Fruit fly (Drosophila melanogaster) whole organism, wandering third instar larva: ENCODE measurements around the gene bun.

Experiments
- Abd-B ChIP-seq: fragments of >200 bp; optimal IDR thresholded peaks from 2 replicates; lab custom pipeline; 2017; ENCODE audit warnings: missing biosample characterization, missing genetic modification characterization
- CG32264 ChIP-seq: fragments of 200-800 bp; sonication (Bioruptor generic); optimal IDR thresholded peaks from 2 replicates; lab custom pipeline; 2016; ENCODE audit warnings: missing biosample characterization, missing genetic modification characterization
- Dfd ChIP-seq: fragments of >200 bp; optimal IDR thresholded peaks from 2 replicates; lab custom pipeline; 2017; ENCODE audit warnings: missing biosample characterization, missing genetic modification characterization
- Dif ChIP-seq: fragments of 200-275, 200-300 bp; sonication (Bioruptor generic); optimal IDR thresholded peaks from 2 replicates; lab custom pipeline; 2018; ENCODE audit warnings: missing biosample characterization, missing genetic modification characterization; ENCODE audit not compliant: partially characterized antibody
- GATAd ChIP-seq: sonication (Bioruptor generic); optimal IDR thresholded peaks from 2 replicates; lab custom pipeline; 2016; ENCODE audit warnings: missing biosample characterization, missing genetic modification characterization
- HLH106 ChIP-seq: fragments of 200-800 bp; optimal IDR thresholded peaks from 3 replicates; lab custom pipeline; 2019; ENCODE audit warnings: missing biosample characterization, mild to moderate bottlenecking, missing genetic modification characterization, moderate library complexity
- Hr83 ChIP-seq: fragments of 200-300 bp; sonication (Bioruptor generic); optimal IDR thresholded peaks from 2 replicates; lab custom pipeline; 2016; ENCODE audit warnings: missing biosample characterization, mild to moderate bottlenecking, missing genetic modification characterization, moderate library complexity; ENCODE audit not compliant: poor library complexity, severe bottlenecking
- Jra ChIP-seq: sonication (Bioruptor generic); optimal IDR thresholded peaks from 2 replicates; lab custom pipeline; 2016; ENCODE audit warnings: missing biosample characterization, missing genetic modification characterization
- Myc ChIP-seq: fragments of >200 bp; optimal IDR thresholded peaks from 2 replicates; lab custom pipeline; 2017
- N ChIP-seq: fragments of >200 bp; optimal IDR thresholded peaks from 2 replicates; lab custom pipeline; 2018; ENCODE audit warnings: missing biosample characterization, missing external identifiers, missing genetic modification characterization
- OdsH ChIP-seq: fragments of 200-800 bp; sonication (Bioruptor generic); optimal IDR thresholded peaks from 2 replicates; lab custom pipeline; 2016; ENCODE audit warnings: missing biosample characterization, mild to moderate bottlenecking, missing genetic modification characterization
- Rel ChIP-seq, 2 experiments: fragments of 200-800 bp; sonication (Bioruptor generic) in 1 of 2; optimal IDR thresholded peaks; 2 replicates in 1 of 2; 3 replicates in 1 of 2; lab custom pipeline; 2016 to 2019; ENCODE audit warnings: mild to moderate bottlenecking in 2 of 2, missing biosample characterization in 2 of 2, missing genetic modification characterization in 2 of 2, moderate library complexity in 1 of 2
- Sp1 ChIP-seq: fragments of 200-800 bp; sonication (Bioruptor generic); optimal IDR thresholded peaks from 3 replicates; lab custom pipeline; 2019; ENCODE audit warnings: missing biosample characterization, mild to moderate bottlenecking, missing genetic modification characterization, moderate library complexity
- Vsx2 ChIP-seq: fragments of 200-300, 225-300 bp; sonication (Bioruptor generic); optimal IDR thresholded peaks from 2 replicates; lab custom pipeline; 2018; ENCODE audit warnings: missing biosample characterization, missing genetic modification characterization; ENCODE audit not compliant: partially characterized antibody
- brk ChIP-seq: fragments of 200-800 bp; sonication (Bioruptor generic); optimal IDR thresholded peaks from 2 replicates; lab custom pipeline; 2016; ENCODE audit warnings: missing biosample characterization, mild to moderate bottlenecking, missing genetic modification characterization
- dmrt93B ChIP-seq: fragments of 200-800 bp; sonication (Bioruptor generic); optimal IDR thresholded peaks from 2 replicates; lab custom pipeline; 2018; ENCODE audit warnings: missing biosample characterization, mild to moderate bottlenecking, missing genetic modification characterization
- dsf ChIP-seq: sonication (Bioruptor generic); optimal IDR thresholded peaks from 2 replicates; lab custom pipeline; 2016; ENCODE audit warnings: missing biosample characterization, missing genetic modification characterization, borderline replicate concordance
- ey ChIP-seq: fragments of 200-800 bp; sonication (Bioruptor generic); optimal IDR thresholded peaks from 2 replicates; lab custom pipeline; 2016; ENCODE audit warnings: missing biosample characterization, missing genetic modification characterization
- foxo ChIP-seq, 2 experiments: fragments of 200-800 bp; sonication (Bioruptor generic); optimal IDR thresholded peaks; 2 replicates in 1 of 2; 3 replicates in 1 of 2; lab custom pipeline; 2016 to 2017; ENCODE audit warnings: missing biosample characterization in 2 of 2, missing genetic modification characterization in 2 of 2
- h ChIP-seq: fragments of 200-800 bp; sonication (Bioruptor generic); optimal IDR thresholded peaks from 3 replicates; lab custom pipeline; 2016; ENCODE audit warnings: missing biosample characterization, mild to moderate bottlenecking, missing genetic modification characterization
- jim ChIP-seq: fragments of 175-275, 200-325 bp; sonication (Bioruptor generic); optimal IDR thresholded peaks from 2 replicates; lab custom pipeline; 2016; ENCODE audit warnings: missing biosample characterization, mild to moderate bottlenecking, missing genetic modification characterization
- lola ChIP-seq: fragments of >200 bp; optimal IDR thresholded peaks from 2 replicates; lab custom pipeline; 2017; ENCODE audit warnings: missing biosample characterization, missing genetic modification characterization
- pan ChIP-seq: fragments of >200 bp; optimal IDR thresholded peaks from 2 replicates; lab custom pipeline; 2017
- rgr ChIP-seq: fragments of 200-800 bp; sonication (Bioruptor generic); optimal IDR thresholded peaks from 3 replicates; lab custom pipeline; 2016; ENCODE audit warnings: missing biosample characterization, mild to moderate bottlenecking, missing genetic modification characterization
- sage ChIP-seq: fragments of 200-800 bp; sonication (Bioruptor generic); optimal IDR thresholded peaks from 2 replicates; lab custom pipeline; 2016; ENCODE audit warnings: missing biosample characterization, mild to moderate bottlenecking, missing genetic modification characterization
- usp ChIP-seq: fragments of >200 bp; optimal IDR thresholded peaks from 2 replicates; lab custom pipeline; 2017; ENCODE audit warnings: missing biosample characterization, missing genetic modification characterization
- woc ChIP-seq: sonication (Bioruptor generic); optimal IDR thresholded peaks from 2 replicates; lab custom pipeline; 2016; ENCODE audit warnings: missing biosample characterization, mild to moderate bottlenecking, missing genetic modification characterization

Gene bun

dm6 chr2L:12493101-12493770, 53.2 kb downstream of the bun start:
- no peak for TF ChIP-seq Sp1 (GFP tag; lab: Kevin White, UChicago)
- no peak for TF ChIP-seq dsf (GFP tag; lab: Kevin White, UChicago)
- TF ChIP-seq foxo (GFP tag; optimal IDR thresholded peaks at IDR 0.05; lab: Kevin White, UChicago), result peak in 1 of 2 experiments; percentile 40
- no peak for TF ChIP-seq Vsx2 (GFP tag; lab: Kevin White, UChicago)
- no peak for TF ChIP-seq h (GFP tag; lab: Kevin White, UChicago)
- TF ChIP-seq, all 38 proteins: peak for 1

DNA sequence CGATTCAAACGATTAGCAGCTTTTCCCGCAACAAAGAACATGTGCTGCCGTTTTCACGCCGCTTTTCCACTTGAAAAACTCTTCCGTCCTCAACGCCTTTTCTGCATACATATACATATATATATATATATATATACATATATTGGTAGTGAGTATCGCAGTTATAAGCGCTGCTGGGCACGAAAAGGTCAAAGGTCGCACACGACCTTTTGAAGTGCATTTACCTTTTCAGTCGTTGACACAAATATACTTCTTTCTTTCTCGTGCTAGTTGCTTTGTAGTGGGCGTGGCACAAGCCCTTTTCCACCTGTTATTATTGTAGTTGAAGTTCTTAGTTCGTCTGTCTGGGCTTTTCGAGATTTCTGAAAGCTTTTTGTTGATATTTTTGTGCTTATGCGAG, 56.9 kb downstream of the bun start:
- TF ChIP-seq Sp1 (GFP tag; lab: Kevin White, UChicago), result no peak
- TF ChIP-seq Rel (GFP tag; optimal IDR thresholded peaks at IDR 0.05; lab: Kevin White, UChicago), result no peak
- TF ChIP-seq Rel (tag; optimal IDR thresholded peaks at IDR 0.05; lab: Kevin White, UChicago), result no peak
- TF ChIP-seq GATAd, result no peak
- no peak for TF ChIP-seq N

- TF ChIP-seq Abd-B (no peak), OdsH (GFP tag; lab: Kevin White, UChicago) (no peak), N (no peak), dmrt93B (GFP tag; lab: Kevin White, UChicago) (no peak), Dfd (GFP tag; lab: Kevin White, UChicago) (no peak), rgr (GFP tag; lab: Kevin White, UChicago) (no peak), lola (GFP tag; lab: Kevin White, UChicago) (no peak), GATAd (no peak), HLH106 (tag; lab: Kevin White, UChicago) (no peak), brk (GFP tag; lab: Kevin White, UChicago) (no peak), Hr83 (GFP tag; lab: Kevin White, UChicago) (no peak), h (GFP tag; lab: Kevin White, UChicago) (no peak)
Measured at dm6 chr2L:12487823-12488222, 58.6 kb downstream of the bun start.

- no peak for TF ChIP-seq GATAd
- no peak for TF ChIP-seq brk (GFP tag; lab: Kevin White, UChicago)
- no peak for TF ChIP-seq foxo (GFP tag; optimal IDR thresholded peaks at IDR 0.05; lab: Kevin White, UChicago)
- no peak for TF ChIP-seq HLH106 (tag; lab: Kevin White, UChicago)
- no peak for TF ChIP-seq Vsx2 (GFP tag; lab: Kevin White, UChicago)
- no peak for TF ChIP-seq CG32264 (GFP tag; lab: Kevin White, UChicago)
- no peak for TF ChIP-seq woc (GFP tag; lab: Kevin White, UChicago)
- TF ChIP-seq dsf (GFP tag; lab: Kevin White, UChicago), result no peak
- no peak for TF ChIP-seq ey (GFP tag; lab: Kevin White, UChicago)
- no peak for TF ChIP-seq pan (lab: Kevin White, UChicago)
- no peak for TF ChIP-seq Sp1 (GFP tag; lab: Kevin White, UChicago)
- TF ChIP-seq Dif (GFP tag; lab: Kevin White, UChicago), result no peak
- no peak for TF ChIP-seq dmrt93B (GFP tag; lab: Kevin White, UChicago)
- TF ChIP-seq Jra (GFP tag; lab: Kevin White, UChicago), result no peak
- no peak for TF ChIP-seq jim (GFP tag; lab: Kevin White, UChicago)
Measured at dm6 chr2L:12487311-12487710, 59.1 kb downstream of the bun start.

- TF ChIP-seq HLH106 (tag; lab: Kevin White, UChicago), result peak; percentile 7
- TF ChIP-seq sage (GFP tag; lab: Kevin White, UChicago), result no peak
- TF ChIP-seq Myc (lab: Kevin White, UChicago), result no peak
- no peak for TF ChIP-seq usp (GFP tag; lab: Kevin White, UChicago)
- no peak for TF ChIP-seq GATAd
Measured at dm6 chr2L:12485897-12486615, 60.4 kb downstream of the bun start.
